Worm (Caenorhabditis elegans) whole organism, L3 larva: ENCODE measurements around the gene Y69E1A.3.

Source experiments
- ZK546.5 ChIP-seq: sonication (generic microtip); optimal IDR thresholded peaks from 2 replicates; lab custom pipeline; 2017; ENCODE audit warnings: missing biosample characterization, missing genetic modification characterization
- ama-1 ChIP-seq: fragments of 150-350 bp; optimal IDR thresholded peaks from 2 replicates; lab custom pipeline; 2018
- ceh-16 ChIP-seq: sonication (generic microtip); optimal IDR thresholded peaks from 2 replicates; lab custom pipeline; 2017; ENCODE audit warnings: missing biosample characterization, missing genetic modification characterization
- ceh-28 ChIP-seq: fragments of 150-350 bp; optimal IDR thresholded peaks from 2 replicates; lab custom pipeline; 2014; ENCODE audit warnings: missing biosample characterization, missing genetic modification reagents, missing genetic modification characterization
- ceh-82 ChIP-seq: fragments of 150-350 bp; optimal IDR thresholded peaks from 2 replicates; lab custom pipeline; 2014; ENCODE audit warnings: missing biosample characterization, missing genetic modification characterization
- egl-5 ChIP-seq: fragments of 150-350 bp; optimal IDR thresholded peaks from 2 replicates; lab custom pipeline; 2017; ENCODE audit warnings: missing biosample characterization, missing genetic modification reagents, missing genetic modification characterization, inconsistent platforms
- elt-1 ChIP-seq: fragments of 150-350 bp; optimal IDR thresholded peaks from 2 replicates; lab custom pipeline; 2014; ENCODE audit warnings: missing biosample characterization, missing genetic modification characterization
- elt-2 ChIP-seq: sonication (generic microtip); optimal IDR thresholded peaks from 2 replicates; lab custom pipeline; 2016; ENCODE audit warnings: missing genetic modification reagents, mild to moderate bottlenecking, missing genetic modification characterization, missing compliant biosample characterization
- eor-1 ChIP-seq, 2 experiments: fragments of 150-350 bp; optimal IDR thresholded peaks; 2 replicates each; lab custom pipeline; 2014 to 2018; ENCODE audit warnings: missing biosample characterization in 2 of 2, missing genetic modification characterization in 2 of 2
- fkh-10 ChIP-seq: sonication (generic microtip); optimal IDR thresholded peaks from 2 replicates; lab custom pipeline; 2017; ENCODE audit warnings: missing biosample characterization, missing genetic modification reagents, missing genetic modification characterization
- fkh-2 ChIP-seq: fragments of 150-350 bp; optimal IDR thresholded peaks from 2 replicates; lab custom pipeline; 2014; ENCODE audit warnings: missing biosample characterization, missing genetic modification reagents, missing genetic modification characterization
- fos-1 ChIP-seq: fragments of 150-350 bp; optimal IDR thresholded peaks from 2 replicates; lab custom pipeline; 2014; ENCODE audit warnings: missing biosample characterization, missing genetic modification characterization
- hmg-11 ChIP-seq: sonication (generic microtip); optimal IDR thresholded peaks from 2 replicates; lab custom pipeline; 2016; ENCODE audit warnings: missing genetic modification characterization, missing compliant biosample characterization
- jun-1 ChIP-seq: fragments of 150-350 bp; optimal IDR thresholded peaks from 2 replicates; lab custom pipeline; 2014; ENCODE audit warnings: missing biosample characterization, missing genetic modification reagents, missing genetic modification characterization
- mdl-1 ChIP-seq: fragments of 150-350 bp; optimal IDR thresholded peaks from 2 replicates; lab custom pipeline; 2014; ENCODE audit warnings: missing biosample characterization, missing genetic modification characterization
- nfya-1 ChIP-seq: sonication (generic microtip); optimal IDR thresholded peaks from 2 replicates; lab custom pipeline; 2017; ENCODE audit warnings: missing genetic modification characterization, mild to moderate bottlenecking, missing compliant biosample characterization, antibody characterized with exemption, moderate library complexity; ENCODE audit not compliant: insufficient read depth
- nhr-11 ChIP-seq: fragments of 150-350 bp; optimal IDR thresholded peaks from 2 replicates; lab custom pipeline; 2014; ENCODE audit warnings: missing biosample characterization, missing genetic modification characterization
- nhr-12 ChIP-seq: fragments of 150-350 bp; optimal IDR thresholded peaks from 2 replicates; lab custom pipeline; 2014; ENCODE audit warnings: missing biosample characterization, missing genetic modification characterization
- nhr-23 ChIP-seq: fragments of 150-350 bp; optimal IDR thresholded peaks from 2 replicates; lab custom pipeline; 2014; ENCODE audit warnings: missing biosample characterization, missing genetic modification reagents, missing genetic modification characterization
- nhr-237 ChIP-seq: fragments of 150-350 bp; optimal IDR thresholded peaks from 2 replicates; lab custom pipeline; 2014; ENCODE audit warnings: missing biosample characterization, missing genetic modification characterization
- nhr-25 ChIP-seq: sonication (generic microtip); optimal IDR thresholded peaks from 2 replicates; lab custom pipeline; 2017; ENCODE audit warnings: missing biosample characterization, missing genetic modification characterization
- nhr-43 ChIP-seq: sonication (generic microtip); optimal IDR thresholded peaks from 2 replicates; lab custom pipeline; 2016; ENCODE audit warnings: mild to moderate bottlenecking, missing genetic modification characterization, missing compliant biosample characterization; ENCODE audit not compliant: poor library complexity, severe bottlenecking
- nhr-67 ChIP-seq: fragments of 150-350 bp; optimal IDR thresholded peaks from 2 replicates; lab custom pipeline; 2014; ENCODE audit warnings: missing biosample characterization, missing genetic modification characterization
- nhr-77 ChIP-seq: fragments of 150-350 bp; optimal IDR thresholded peaks from 2 replicates; lab custom pipeline; 2014; ENCODE audit warnings: missing biosample characterization, missing genetic modification characterization
- pha-4 ChIP-seq: fragments of 150-350 bp; optimal IDR thresholded peaks from 2 replicates; lab custom pipeline; 2014; ENCODE audit warnings: missing biosample characterization, missing genetic modification reagents, missing genetic modification characterization
- pqm-1 ChIP-seq: fragments of 150-350 bp; optimal IDR thresholded peaks from 2 replicates; lab custom pipeline; 2017; ENCODE audit warnings: missing biosample characterization, missing genetic modification characterization, inconsistent platforms
- sea-2 ChIP-seq: fragments of 150-350 bp; sonication (generic microtip); optimal IDR thresholded peaks from 4 replicates; lab custom pipeline; 2014; ENCODE audit warnings: missing biosample characterization, missing genetic modification reagents, missing genetic modification characterization
- tbx-2 ChIP-seq: sonication (generic microtip); optimal IDR thresholded peaks from 2 replicates; lab custom pipeline; 2016; ENCODE audit warnings: mild to moderate bottlenecking, missing genetic modification characterization, missing compliant biosample characterization
- unc-62 ChIP-seq: fragments of 150-350 bp; sonication (generic microtip); optimal IDR thresholded peaks from 4 replicates; lab custom pipeline; 2014; ENCODE audit warnings: missing biosample characterization, missing genetic modification reagents, missing genetic modification characterization
- zag-1 ChIP-seq: fragments of 150-350 bp; optimal IDR thresholded peaks from 2 replicates; lab custom pipeline; 2014; ENCODE audit warnings: missing biosample characterization, missing genetic modification characterization
- ztf-4 ChIP-seq: fragments of 150-350 bp; optimal IDR thresholded peaks from 2 replicates; lab custom pipeline; 2014; ENCODE audit warnings: missing biosample characterization, missing genetic modification characterization

Y69E1A.3 gene

ce11 chrIV:10966359-10966758 is 14.3 kb downstream of the Y69E1A.3 start, which contains the start of the genes aqp-3 and Y69E1A.8:
Gene aqp-3, minus strand, starts transcription at chrIV:10966459.
Gene Y69E1A.8, plus strand, starts transcription at chrIV:10966604.
- TF ChIP-seq zag-1 (tag; lab: Kevin White, UChicago): no peak
- TF ChIP-seq, all 47 proteins: peak for 0

ce11 chrIV:10970333-10970732 is 18.2 kb downstream of the Y69E1A.3 start:
- TF ChIP-seq ztf-4 (tag; lab: Kevin White, UChicago): no peak
- TF ChIP-seq pha-4 (tag; lab: Kevin White, UChicago): peak; percentile 20
- no peak for TF ChIP-seq eor-1 (tag; optimal IDR thresholded peaks at IDR 0.05; lab: Kevin White, UChicago)
- peak; percentile 97 for TF ChIP-seq elt-2 (tag; lab: Kevin White, UChicago)
- TF ChIP-seq tbx-2 (tag; lab: Kevin White, UChicago): no peak
- peak; percentile 83 for TF ChIP-seq pqm-1 (tag; lab: Kevin White, UChicago)

ce11 chrIV:10970767-10971166 is 18.7 kb downstream of the Y69E1A.3 start:
- TF ChIP-seq nfya-1 (tag; lab: Kevin White, UChicago) (no peak), ceh-28 (tag; lab: Kevin White, UChicago) (no peak), ceh-16 (tag; lab: Kevin White, UChicago) (no peak), nhr-67 (no peak), ceh-82 (tag; lab: Kevin White, UChicago) (no peak), nhr-25 (tag; lab: Kevin White, UChicago) (no peak), nhr-23 (no peak), nhr-11 (no peak), fkh-10 (GFP tag; lab: Kevin White, UChicago) (no peak), eor-1 (tag; optimal IDR thresholded peaks at IDR 0.05; lab: Kevin White, UChicago) (no peak), egl-5 (tag; lab: Kevin White, UChicago) (no peak), fkh-2 (tag; lab: Kevin White, UChicago) (no peak), fos-1 (tag; lab: Kevin White, UChicago) (no peak), ztf-4 (tag; lab: Kevin White, UChicago) (no peak), nhr-77 (tag; lab: Kevin White, UChicago) (no peak), jun-1 (tag; lab: Kevin White, UChicago) (no peak), mdl-1 (no peak), pha-4 (tag; lab: Kevin White, UChicago) (no peak), nhr-12 (no peak)

- TF ChIP-seq ZK546.5 (tag; lab: Kevin White, UChicago) (no peak), sea-2 (GFP tag; lab: Kevin White, UChicago) (no peak), nhr-25 (tag; lab: Kevin White, UChicago) (peak; percentile 69), elt-2 (tag; lab: Kevin White, UChicago) (peak; percentile 14), pha-4 (tag; lab: Kevin White, UChicago) (peak; percentile 59), nhr-23 (peak; percentile 25)
- TF ChIP-seq, all 47 proteins: peak for 4
These were observed 19.6 kb downstream of the Y69E1A.3 start for ce11 chrIV:10971636-10972199.

- TF ChIP-seq ama-1 (lab: Kevin White, UChicago): peak; percentile 36
- TF ChIP-seq ztf-4 (tag; lab: Kevin White, UChicago): no peak
- TF ChIP-seq pha-4 (tag; lab: Kevin White, UChicago): peak; percentile 55
- TF ChIP-seq fos-1 (tag; lab: Kevin White, UChicago): no peak
- peak; percentile 21 for TF ChIP-seq ceh-28 (tag; lab: Kevin White, UChicago)
- peak; percentile 44 for TF ChIP-seq elt-2 (tag; lab: Kevin White, UChicago)
- TF ChIP-seq elt-1 (tag; lab: Kevin White, UChicago): peak; percentile 73
- TF ChIP-seq eor-1 (tag; optimal IDR thresholded peaks at IDR 0.05; lab: Kevin White, UChicago): no peak
- TF ChIP-seq pqm-1 (tag; lab: Kevin White, UChicago): peak; percentile 22
- TF ChIP-seq nhr-25 (tag; lab: Kevin White, UChicago): peak; percentile 95
- TF ChIP-seq nhr-237 (tag; lab: Kevin White, UChicago): no peak
- TF ChIP-seq nhr-43 (tag; lab: Kevin White, UChicago): peak; percentile 61
- TF ChIP-seq mdl-1: peak; percentile 53
- TF ChIP-seq nfya-1 (tag; lab: Kevin White, UChicago): peak; percentile 24
- TF ChIP-seq unc-62 (GFP tag; lab: Kevin White, UChicago): no peak
- peak; percentile 24 for TF ChIP-seq hmg-11
- TF ChIP-seq nhr-23: peak; percentile 46
- TF ChIP-seq, all 47 proteins: peak for 12
These were observed 23.9 kb downstream of the Y69E1A.3 start for ce11 chrIV:10975968-10976367.
